Worm (Caenorhabditis elegans): ENCODE measurements around the gene nhr-54.

- TF ChIP-seq nhr-12 (tag; optimal IDR thresholded peaks at IDR 0.05): no peak
- TF ChIP-seq ceh-82 (tag; optimal IDR thresholded peaks at IDR 0.05): no peak
- no peak for TF ChIP-seq nhr-77 (tag; optimal IDR thresholded peaks at IDR 0.05)
- no peak for TF ChIP-seq lin-15B (tag; optimal IDR thresholded peaks at IDR 0.05)
- no peak for TF ChIP-seq ceh-28 (tag; optimal IDR thresholded peaks at IDR 0.05)
- no peak for TF ChIP-seq fkh-10 (GFP tag; optimal IDR thresholded peaks at IDR 0.05)
- TF ChIP-seq ama-1 (optimal IDR thresholded peaks at IDR 0.05): no peak
- no peak for TF ChIP-seq snpc-4 (tag; optimal IDR thresholded peaks at IDR 0.05)
- TF ChIP-seq mdl-1 (tag; optimal IDR thresholded peaks at IDR 0.05): no peak
Observed at ce11 chrV:16535172-16535571, 29.4 kb upstream of the nhr-54 start, which contains the start of gene Y32B12B.8.
